Fruit fly (Drosophila melanogaster): ENCODE data around the gene CG43740.

DNA sequence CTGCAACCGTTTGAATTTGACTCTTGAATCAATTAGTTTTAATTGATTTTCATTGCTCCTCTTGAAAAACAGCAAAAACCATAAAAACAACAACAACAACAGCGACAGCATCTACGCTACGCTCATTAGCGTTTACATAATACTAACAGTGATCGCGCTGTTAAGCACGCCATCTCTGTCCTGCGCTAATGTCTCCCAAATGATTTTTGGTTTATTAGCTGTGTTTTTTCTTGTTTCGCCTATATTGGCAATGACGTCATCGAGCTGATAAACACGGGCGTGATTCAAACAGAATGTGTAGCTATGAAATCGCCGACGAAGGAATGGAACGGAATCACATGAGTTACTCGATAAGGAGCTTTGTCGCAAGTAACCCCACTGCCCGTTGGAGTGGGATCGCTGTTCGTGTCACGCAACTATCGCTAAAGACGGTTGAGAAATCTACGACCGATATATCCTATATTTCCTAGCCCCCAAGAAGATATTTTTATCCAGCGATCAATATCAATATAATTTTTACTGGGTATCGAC, 53.4 kb downstream of the CG43740 start:
- TF ChIP-seq pan (optimal IDR thresholded peaks at IDR 0.05) (no peak), Dll (optimal IDR thresholded peaks at IDR 0.05) (no peak), EcR (GFP tag; optimal IDR thresholded peaks at IDR 0.05) (no peak), usp (GFP tag; optimal IDR thresholded peaks at IDR 0.05) (no peak), psq (optimal IDR thresholded peaks at IDR 0.05) (no peak)

All from whole organism.